Worm (Caenorhabditis elegans) whole organism, L3 larva: ENCODE data around the gene sru-6.

Experiments
- ceh-28 ChIP-seq: fragments of 150-350 bp; optimal IDR thresholded peaks from 2 replicates; lab custom pipeline; 2014; ENCODE audit warnings: missing biosample characterization, missing genetic modification reagents, missing genetic modification characterization
- lin-15B ChIP-seq: fragments of 150-350 bp; optimal IDR thresholded peaks from 2 replicates; lab custom pipeline; 2014; ENCODE audit warnings: missing biosample characterization, missing genetic modification characterization
- nfya-1 ChIP-seq: sonication (generic microtip); optimal IDR thresholded peaks from 2 replicates; lab custom pipeline; 2017; ENCODE audit warnings: missing genetic modification characterization, mild to moderate bottlenecking, missing compliant biosample characterization, antibody characterized with exemption, moderate library complexity; ENCODE audit not compliant: insufficient read depth
- pha-4 ChIP-seq: fragments of 150-350 bp; optimal IDR thresholded peaks from 2 replicates; lab custom pipeline; 2014; ENCODE audit warnings: missing biosample characterization, missing genetic modification reagents, missing genetic modification characterization
- ztf-11 ChIP-seq: fragments of 150-350 bp; optimal IDR thresholded peaks from 2 replicates; lab custom pipeline; 2014; ENCODE audit warnings: missing biosample characterization, missing genetic modification characterization

ce11 chrIV:9540342-9540856 is 50.0 kb downstream of the sru-6 start, which contains the start of gene fbl-1:
- TF ChIP-seq ztf-11 (tag; lab: Kevin White, UChicago) (no peak), lin-15B (tag; lab: Kevin White, UChicago) (no peak), ceh-28 (no peak), nfya-1 (no peak), pha-4 (tag; lab: Kevin White, UChicago) (no peak)
